Worm (Caenorhabditis elegans): ENCODE measurements around the gene zipt-2.3.

Gene zipt-2.3

DNA sequence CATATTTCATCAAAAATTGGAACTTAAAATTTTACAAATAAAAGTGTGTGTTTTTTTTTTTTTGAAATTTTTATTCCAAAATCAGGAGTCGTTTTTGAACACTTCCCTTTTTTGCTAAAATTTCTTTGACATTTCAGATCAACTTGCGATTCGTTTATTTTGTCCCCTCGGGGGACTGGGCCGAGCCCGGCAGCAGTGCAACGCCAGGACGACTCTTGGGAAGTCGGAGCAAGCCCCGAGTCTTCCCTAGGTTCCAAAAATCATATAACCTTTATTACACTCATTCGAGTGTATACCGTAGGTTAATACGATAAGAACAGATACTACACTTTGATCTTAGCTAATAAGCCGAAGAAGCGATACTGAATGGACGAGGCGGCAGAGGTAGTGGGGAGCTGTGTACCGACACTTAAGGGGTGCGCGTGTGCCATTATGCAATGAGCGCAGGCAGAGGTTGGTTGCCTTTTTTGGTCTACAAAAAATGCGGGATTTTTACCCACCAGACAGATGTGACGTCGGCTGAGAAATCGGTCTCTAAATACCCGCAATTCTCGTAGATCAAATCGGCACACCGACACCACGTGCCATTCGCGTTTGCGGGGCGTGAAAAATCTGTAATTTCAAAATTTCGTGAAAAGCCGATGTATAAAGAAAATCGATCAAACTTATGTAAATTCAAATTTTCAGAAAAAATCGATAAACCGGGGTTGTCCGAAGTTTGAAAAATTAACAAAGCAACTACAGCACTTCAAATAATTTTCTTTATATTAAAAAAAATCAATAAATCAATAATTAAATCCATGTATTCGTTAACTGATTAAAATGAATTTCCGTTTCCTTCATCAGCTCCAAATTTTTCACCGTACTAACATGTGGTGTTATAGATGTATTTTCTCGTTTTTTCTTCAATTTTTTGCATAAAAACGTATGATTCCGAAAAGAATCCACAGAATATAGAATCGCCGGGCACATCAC is 2.0 kb upstream of the zipt-2.3 start:
- peak; percentile 95 for TF ChIP-seq ceh-28 (tag; optimal IDR thresholded peaks at IDR 0.05)
- no peak for TF ChIP-seq lin-39 (tag; optimal IDR thresholded peaks at IDR 0.05)
- no peak for TF ChIP-seq mml-1 (tag; optimal IDR thresholded peaks at IDR 0.05)

DNA sequence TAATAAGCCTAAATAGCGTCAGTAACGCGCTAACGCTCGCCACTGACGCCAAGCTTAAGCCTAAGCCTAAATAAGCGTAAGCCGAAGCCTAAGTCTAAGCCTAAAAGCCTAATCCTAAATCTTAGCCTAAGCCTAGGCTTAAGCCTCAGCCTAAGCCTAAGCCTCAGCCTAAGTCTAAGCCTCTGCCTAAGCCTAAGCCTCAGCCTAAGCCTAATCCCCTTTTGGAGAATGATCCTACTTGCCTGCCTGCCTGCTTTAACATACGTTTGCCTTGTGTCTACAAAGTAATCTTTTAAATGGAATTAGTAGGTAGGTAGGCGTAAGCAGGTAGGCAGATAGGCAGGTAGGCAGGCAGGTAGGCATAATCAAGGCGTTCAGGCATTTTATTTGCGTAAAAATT is 346 bp downstream of the zipt-2.3 start:
- TF ChIP-seq ztf-11 (tag; optimal IDR thresholded peaks at IDR 0.05) (no peak), nhr-43 (tag; optimal IDR thresholded peaks at IDR 0.05; ENCODE audit: poor library complexity, severe bottlenecking) (no peak), ceh-16 (tag; optimal IDR thresholded peaks at IDR 0.05) (no peak), nhr-28 (tag; optimal IDR thresholded peaks at IDR 0.05) (no peak), ztf-4 (tag; optimal IDR thresholded peaks at IDR 0.05) (no peak), nhr-23 (tag; optimal IDR thresholded peaks at IDR 0.05) (no peak), ceh-9 (tag; optimal IDR thresholded peaks at IDR 0.05) (no peak), lin-39 (tag; optimal IDR thresholded peaks at IDR 0.05) (no peak), egl-5 (tag; optimal IDR thresholded peaks at IDR 0.05) (no peak)

DNA sequence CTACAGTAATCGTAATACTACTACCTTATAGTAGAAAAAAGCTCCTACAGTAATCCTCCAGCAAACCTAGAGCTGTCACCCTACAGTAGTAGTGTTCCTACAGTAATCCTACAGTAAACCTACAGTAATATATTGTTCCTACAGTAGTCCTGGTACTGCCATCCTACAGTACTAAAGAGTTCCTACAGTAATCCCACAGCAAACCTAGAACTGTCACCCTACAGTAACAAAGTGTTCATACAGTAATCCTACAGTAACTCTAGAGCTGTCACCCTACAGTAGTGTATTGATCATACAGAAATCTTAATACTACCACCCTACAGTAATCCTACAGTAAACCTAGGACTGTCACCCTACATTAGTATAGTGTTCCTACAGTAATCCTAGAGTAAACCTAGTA is 2.4 kb downstream of the zipt-2.3 start:
- no peak for TF ChIP-seq egl-5 (tag; optimal IDR thresholded peaks at IDR 0.05)
- TF ChIP-seq nhr-76 (tag; optimal IDR thresholded peaks at IDR 0.05): no peak
- no peak for TF ChIP-seq fos-1 (tag; optimal IDR thresholded peaks at IDR 0.05)
- no peak for TF ChIP-seq lsy-12 (tag; optimal IDR thresholded peaks at IDR 0.05)
- TF ChIP-seq unc-62 (GFP tag; optimal IDR thresholded peaks at IDR 0.05): no peak
- TF ChIP-seq lin-15B (tag; optimal IDR thresholded peaks at IDR 0.05): no peak
- TF ChIP-seq aly-2 (tag; optimal IDR thresholded peaks at IDR 0.05): no peak
- no peak for TF ChIP-seq pha-4 (tag; optimal IDR thresholded peaks at IDR 0.05)
- no peak for TF ChIP-seq ztf-11 (tag; optimal IDR thresholded peaks at IDR 0.05)
- TF ChIP-seq sea-2 (GFP tag; optimal IDR thresholded peaks at IDR 0.05): no peak

DNA sequence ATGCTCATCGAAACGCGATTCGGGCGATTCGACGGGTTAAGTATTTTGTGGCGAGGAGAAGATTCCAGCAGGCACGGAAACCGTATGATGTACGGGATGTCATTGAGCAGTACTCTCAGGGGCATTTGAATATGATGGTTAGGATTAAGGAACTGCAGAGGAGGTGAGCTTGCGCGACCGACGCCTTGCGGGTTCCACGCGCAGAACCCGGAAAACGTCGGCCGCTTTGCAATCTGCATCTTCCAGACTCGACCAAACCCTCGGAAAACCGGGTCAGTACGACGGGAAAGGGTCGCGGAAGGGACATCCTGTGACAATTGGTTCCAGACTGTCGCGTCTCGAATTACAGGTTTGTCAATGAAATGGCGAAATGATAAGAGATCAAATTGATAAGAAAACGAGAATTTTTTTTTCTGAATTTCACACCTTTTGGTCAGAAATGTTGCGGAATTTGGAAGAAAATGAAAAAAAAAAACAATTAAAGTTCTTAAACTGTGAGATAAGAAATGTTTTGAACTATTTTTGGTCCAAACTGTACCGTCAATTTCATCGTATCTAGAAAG is 4.1 kb downstream of the zipt-2.3 start:
- TF ChIP-seq pha-4 (tag; optimal IDR thresholded peaks at IDR 0.05) (no peak), elt-2 (tag; optimal IDR thresholded peaks at IDR 0.05) (peak; percentile 66)

DNA sequence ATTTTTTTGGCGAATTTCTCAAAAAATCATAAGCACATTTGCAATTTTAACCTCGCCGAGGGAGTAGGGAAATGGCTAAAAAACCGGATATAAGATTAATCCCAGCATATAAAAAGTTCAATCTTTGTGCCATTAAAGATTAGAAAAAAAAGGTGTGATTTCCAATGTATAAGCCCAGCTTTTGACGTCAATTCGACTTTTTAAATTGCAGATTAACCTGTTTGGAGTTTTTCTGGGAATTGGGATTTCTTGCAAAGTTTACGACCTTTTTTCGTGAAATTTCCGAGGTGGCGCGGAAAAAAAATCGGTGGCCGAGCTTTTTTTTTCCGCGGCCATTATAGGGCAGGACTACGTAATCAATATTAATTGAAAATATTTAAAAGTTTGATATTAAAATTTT is 18.0 kb downstream of the zipt-2.3 start:
- TF ChIP-seq unc-39 (tag; optimal IDR thresholded peaks at IDR 0.05): no peak
- TF ChIP-seq nhr-28 (tag; optimal IDR thresholded peaks at IDR 0.05): no peak
- TF ChIP-seq ceh-16 (tag; optimal IDR thresholded peaks at IDR 0.05): no peak
- TF ChIP-seq lin-15B (tag; optimal IDR thresholded peaks at IDR 0.05): no peak
- TF ChIP-seq nhr-23 (tag; optimal IDR thresholded peaks at IDR 0.05): no peak
- TF ChIP-seq daf-12 (tag; optimal IDR thresholded peaks at IDR 0.05): no peak
- no peak for TF ChIP-seq pha-4 (tag; optimal IDR thresholded peaks at IDR 0.05)
- no peak for TF ChIP-seq fos-1 (tag; optimal IDR thresholded peaks at IDR 0.05)
- no peak for TF ChIP-seq egl-5 (tag; optimal IDR thresholded peaks at IDR 0.05)
- no peak for TF ChIP-seq nhr-12 (tag; optimal IDR thresholded peaks at IDR 0.05)
- no peak for TF ChIP-seq R02D3.7 (tag; optimal IDR thresholded peaks at IDR 0.05)
- no peak for TF ChIP-seq ZK546.5 (tag; optimal IDR thresholded peaks at IDR 0.05)

DNA sequence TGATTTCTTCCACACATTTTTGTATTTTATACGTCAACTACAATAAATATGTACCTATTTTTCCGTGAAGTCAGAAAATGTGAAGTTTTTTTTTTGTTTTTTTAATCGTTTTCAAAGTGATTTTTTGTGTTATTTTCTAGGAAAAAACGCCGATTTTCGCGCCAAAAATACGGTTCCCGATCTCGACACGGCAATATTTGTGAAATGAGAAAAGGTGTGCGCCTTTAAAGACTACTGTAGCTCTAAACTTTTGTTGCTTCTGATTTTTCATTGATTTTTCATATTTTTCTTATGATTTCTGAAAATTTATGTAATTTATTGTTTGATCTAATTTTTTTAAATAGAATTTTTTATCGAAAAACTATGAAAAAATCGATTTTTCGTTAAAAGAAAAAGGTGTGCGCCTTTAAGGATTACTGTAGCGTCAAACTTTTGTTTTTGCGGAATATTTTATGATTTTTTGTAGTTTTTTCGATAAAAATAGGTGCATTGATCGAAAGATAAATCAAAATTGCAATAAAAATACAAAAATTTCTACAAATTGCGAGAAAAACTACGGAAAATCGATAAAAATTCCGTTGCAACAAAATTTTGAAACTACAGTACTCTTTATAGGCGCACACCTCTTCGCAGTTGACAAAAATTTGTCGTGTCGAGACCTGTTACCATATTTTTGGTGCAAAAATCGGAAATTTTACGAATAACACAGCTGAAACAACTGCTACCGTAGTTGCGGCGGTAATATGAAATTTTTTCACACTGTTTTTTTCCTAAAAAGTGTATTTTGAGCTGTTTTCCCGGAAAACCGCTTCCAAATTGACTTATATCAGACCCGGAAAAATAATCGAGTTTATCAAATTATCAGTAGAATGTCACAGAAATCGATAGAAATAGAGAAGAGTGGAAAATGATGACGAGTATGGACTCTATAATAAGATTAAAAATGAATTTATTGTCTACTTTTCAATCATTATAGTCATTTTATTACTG is 20.0 kb downstream of the zipt-2.3 start, which contains the start of gene kqt-3:
Gene kqt-3, plus strand, starts transcription at position 940 of the 990 bp plus-strand sequence.
- TF ChIP-seq ceh-16 (tag; optimal IDR thresholded peaks at IDR 0.05): no peak
- peak; percentile 12 for TF ChIP-seq elt-2 (tag; optimal IDR thresholded peaks at IDR 0.05)
- no peak for TF ChIP-seq lsy-12 (tag; optimal IDR thresholded peaks at IDR 0.05)
- no peak for TF ChIP-seq ZK546.5 (tag; optimal IDR thresholded peaks at IDR 0.05)
- no peak for TF ChIP-seq pqm-1 (tag; optimal IDR thresholded peaks at IDR 0.05)
- no peak for TF ChIP-seq nhr-25 (tag; optimal IDR thresholded peaks at IDR 0.05)
